Fruit fly (Drosophila melanogaster) whole organism, embryonic: ENCODE measurements around the gene CG4456.

ENCODE experiments used
- ATbp ChIP-seq: fragments of 200-800 bp; sonication (Bioruptor generic); optimal IDR thresholded peaks from 2 replicates; lab custom pipeline; 2017; ENCODE audit warnings: missing biosample characterization, mild to moderate bottlenecking, missing genetic modification characterization, missing genetic modification reagents
- Awh ChIP-seq: fragments of 200-800 bp; sonication (Bioruptor generic); IDR thresholded peaks from 2 replicates; pipeline ENCODE4, ENCODE4 v1.3.6; 2022; ENCODE audit warnings: missing biosample characterization, missing genetic modification characterization
- B-H2 ChIP-seq: fragments of 200-800 bp; sonication (Bioruptor generic); optimal IDR thresholded peaks from 2 replicates; lab custom pipeline; 2018; ENCODE audit warnings: missing biosample characterization, mild to moderate bottlenecking, missing genetic modification characterization
- C15 ChIP-seq: fragments of 200-800 bp; sonication (Bioruptor generic); IDR thresholded peaks from 3 replicates; pipeline ENCODE4 v1.3.6; 2022; ENCODE audit warnings: missing biosample characterization, missing genetic modification characterization
- CG10147 ChIP-seq: fragments of 200-800 bp; sonication (Bioruptor generic); optimal IDR thresholded peaks from 2 replicates; lab custom pipeline; 2019; ENCODE audit warnings: missing biosample characterization, mild to moderate bottlenecking, missing genetic modification characterization, moderate library complexity
- CG10543 ChIP-seq: fragments of 200-800 bp; sonication (Bioruptor generic); optimal IDR thresholded peaks from 3 replicates; lab custom pipeline; 2017; ENCODE audit warnings: missing biosample characterization, mild to moderate bottlenecking, missing genetic modification characterization, moderate library complexity
- CG12299 ChIP-seq: fragments of 200-800 bp; sonication (Bioruptor generic); optimal IDR thresholded peaks from 2 replicates; lab custom pipeline; 2018; ENCODE audit warnings: missing biosample characterization, mild to moderate bottlenecking, missing genetic modification characterization
- CG1233 ChIP-seq: fragments of 200-800 bp; sonication (Bioruptor generic); optimal IDR thresholded peaks from 4 replicates; lab custom pipeline; 2018; ENCODE audit warnings: missing biosample characterization, mild to moderate bottlenecking, missing genetic modification characterization
- CG13296 ChIP-seq: fragments of 200-800 bp; sonication (Bioruptor generic); optimal IDR thresholded peaks from 3 replicates; lab custom pipeline; 2018; ENCODE audit warnings: missing biosample characterization, mild to moderate bottlenecking, missing genetic modification characterization
- CG15514 ChIP-seq: fragments of 200-800 bp; sonication (Bioruptor generic); optimal IDR thresholded peaks from 3 replicates; lab custom pipeline; 2017; ENCODE audit warnings: missing biosample characterization, missing genetic modification characterization, mild to moderate bottlenecking, moderate library complexity, missing genetic modification reagents
- CG15696 ChIP-seq: fragments of 200-800 bp; sonication (Bioruptor generic); optimal IDR thresholded peaks from 2 replicates; lab custom pipeline; 2019; ENCODE audit warnings: missing biosample characterization, mild to moderate bottlenecking, missing genetic modification characterization, moderate library complexity
- CG17186 ChIP-seq: fragments of 200-800 bp; sonication (Bioruptor generic); optimal IDR thresholded peaks from 3 replicates; lab custom pipeline; 2017; ENCODE audit warnings: missing biosample characterization, missing genetic modification reagents, missing genetic modification characterization
- CG18476 ChIP-seq: fragments of 200-800 bp; sonication (Bioruptor generic); optimal IDR thresholded peaks from 2 replicates; lab custom pipeline; 2016; ENCODE audit warnings: missing biosample characterization, mild to moderate bottlenecking, missing genetic modification characterization
- CG2202 ChIP-seq: fragments of 200-800 bp; sonication (Bioruptor generic); optimal IDR thresholded peaks from 2 replicates; lab custom pipeline; 2018; ENCODE audit warnings: missing biosample characterization, mild to moderate bottlenecking, missing genetic modification characterization
- CG30403 ChIP-seq: fragments of 200-800 bp; sonication (Bioruptor generic); optimal IDR thresholded peaks from 3 replicates; lab custom pipeline; 2016; ENCODE audit warnings: missing biosample characterization, missing genetic modification characterization
- CG3163 ChIP-seq: fragments of 200-800 bp; sonication (Bioruptor generic); optimal IDR thresholded peaks from 3 replicates; lab custom pipeline; 2016; ENCODE audit warnings: missing biosample characterization, missing genetic modification characterization
- CG6272 ChIP-seq: fragments of 200-800 bp; sonication (Bioruptor generic); IDR thresholded peaks from 2 replicates; pipeline ENCODE4 v1.3.6; 2022; ENCODE audit warnings: missing biosample characterization, missing genetic modification characterization
- CG6683 ChIP-seq: fragments of 200-800 bp; sonication (Bioruptor generic); optimal IDR thresholded peaks from 2 replicates; lab custom pipeline; 2017; ENCODE audit warnings: missing biosample characterization, mild to moderate bottlenecking, missing genetic modification characterization, missing genetic modification reagents
- CG7963 ChIP-seq: fragments of 200-800 bp; sonication (Bioruptor generic); IDR thresholded peaks from 3 replicates; pipeline ENCODE4 v1.3.6; 2022; ENCODE audit warnings: missing biosample characterization, missing genetic modification characterization; ENCODE audit not compliant: partially characterized antibody
- CG8290 ChIP-seq, 3 experiments: fragments of 200-800 bp; sonication (Bioruptor generic); optimal IDR thresholded peaks; 2 replicates each; lab custom pipeline; 2016 to 2019; ENCODE audit warnings: missing biosample characterization in 3 of 3, missing genetic modification characterization in 3 of 3, mild to moderate bottlenecking in 2 of 3, moderate library complexity in 1 of 3
- CG9437 ChIP-seq: fragments of 200-800 bp; sonication (Bioruptor generic); optimal IDR thresholded peaks from 2 replicates; lab custom pipeline; 2018; ENCODE audit warnings: missing biosample characterization, mild to moderate bottlenecking, missing genetic modification characterization
- Dek ChIP-seq: fragments of 200-800 bp; sonication (Bioruptor generic); optimal IDR thresholded peaks from 3 replicates; lab custom pipeline; 2019; ENCODE audit warnings: missing biosample characterization, mild to moderate bottlenecking, missing genetic modification characterization, moderate library complexity
- HmgD ChIP-seq: fragments of 200-800 bp; sonication (Bioruptor generic); optimal IDR thresholded peaks from 3 replicates; lab custom pipeline; 2016; ENCODE audit warnings: missing biosample characterization, missing genetic modification characterization
- Hmx ChIP-seq: fragments of 200-800 bp; sonication (Bioruptor generic); optimal IDR thresholded peaks from 2 replicates; lab custom pipeline; 2016; ENCODE audit warnings: missing biosample characterization, missing genetic modification characterization
- Hr51 ChIP-seq, 2 experiments: fragments of 200-800 bp; sonication (Bioruptor generic); optimal IDR thresholded peaks; 2 replicates in 1 of 2; 3 replicates in 1 of 2; lab custom pipeline; 2016 to 2018; ENCODE audit warnings: missing biosample characterization in 2 of 2, missing genetic modification characterization in 2 of 2, mild to moderate bottlenecking in 1 of 2, moderate library complexity in 1 of 2
- Nf-YC ChIP-seq: fragments of 200-800 bp; optimal IDR thresholded peaks from 3 replicates; lab custom pipeline; 2019; ENCODE audit warnings: missing biosample characterization, mild to moderate bottlenecking, missing genetic modification characterization, moderate library complexity
- NfI ChIP-seq: fragments of 200-800 bp; sonication (Bioruptor generic); optimal IDR thresholded peaks from 3 replicates; lab custom pipeline; 2018; ENCODE audit warnings: missing biosample characterization, mild to moderate bottlenecking, missing genetic modification characterization, moderate library complexity
- Oli ChIP-seq: fragments of 200-800 bp; sonication (Bioruptor generic); optimal IDR thresholded peaks from 2 replicates; lab custom pipeline; 2018; ENCODE audit warnings: missing biosample characterization, mild to moderate bottlenecking, missing genetic modification characterization, moderate library complexity
- Side ChIP-seq: fragments of 200-800 bp; sonication (Bioruptor generic); optimal IDR thresholded peaks from 2 replicates; lab custom pipeline; 2016; ENCODE audit warnings: missing biosample characterization, missing genetic modification characterization
- al ChIP-seq: fragments of 200-800 bp; sonication (Bioruptor generic); IDR thresholded peaks from 2 replicates; pipeline ENCODE4 v1.3.6; 2022; ENCODE audit warnings: missing biosample characterization, missing genetic modification characterization
- az2 ChIP-seq: fragments of 200-800 bp; sonication (Bioruptor generic); optimal IDR thresholded peaks from 3 replicates; lab custom pipeline; 2016; ENCODE audit warnings: missing biosample characterization, missing genetic modification characterization
- bbx ChIP-seq: fragments of 200-800 bp; sonication (Bioruptor generic); IDR thresholded peaks from 2 replicates; pipeline ENCODE4 v1.3.6; 2022; ENCODE audit warnings: missing biosample characterization, missing genetic modification characterization; ENCODE audit not compliant: partially characterized antibody
- caup ChIP-seq: fragments of 200-800 bp; sonication (Bioruptor generic); optimal IDR thresholded peaks from 3 replicates; lab custom pipeline; 2017; ENCODE audit warnings: missing biosample characterization, mild to moderate bottlenecking, missing genetic modification characterization, moderate library complexity; ENCODE audit not compliant: severe bottlenecking
- cg ChIP-seq: fragments of 200-800 bp; sonication (Bioruptor generic); optimal IDR thresholded peaks from 3 replicates; lab custom pipeline; 2019; ENCODE audit warnings: missing biosample characterization, mild to moderate bottlenecking, missing genetic modification characterization, moderate library complexity
- chinmo ChIP-seq: fragments of 200-800 bp; sonication (Bioruptor generic); IDR thresholded peaks from 4 replicates; pipeline ENCODE4 v1.3.6; 2022; ENCODE audit warnings: missing biosample characterization, missing genetic modification characterization; ENCODE audit not compliant: partially characterized antibody
- ems ChIP-seq: fragments of 200-800 bp; sonication (Bioruptor generic); optimal IDR thresholded peaks from 3 replicates; lab custom pipeline; 2016; ENCODE audit warnings: missing biosample characterization, missing genetic modification characterization
- gcm2 ChIP-seq: fragments of 200-800 bp; sonication (Bioruptor generic); optimal IDR thresholded peaks from 2 replicates; lab custom pipeline; 2016; ENCODE audit warnings: missing biosample characterization, missing genetic modification characterization
- gfzf ChIP-seq: fragments of 200-800 bp; sonication (Bioruptor generic); optimal IDR thresholded peaks from 2 replicates; lab custom pipeline; 2016; ENCODE audit warnings: missing biosample characterization, mild to moderate bottlenecking, missing genetic modification characterization, moderate library complexity
- grn ChIP-seq: fragments of 200-800 bp; sonication (Bioruptor generic); optimal IDR thresholded peaks from 3 replicates; lab custom pipeline; 2017; ENCODE audit warnings: missing biosample characterization, missing genetic modification characterization
- gro ChIP-seq: fragments of 200-800 bp; sonication (Bioruptor generic); optimal IDR thresholded peaks from 2 replicates; lab custom pipeline; 2016; ENCODE audit warnings: missing biosample characterization, missing genetic modification characterization
- nau ChIP-seq: fragments of 200-800 bp; sonication (Bioruptor generic); optimal IDR thresholded peaks from 3 replicates; lab custom pipeline; 2017; ENCODE audit warnings: missing biosample characterization, mild to moderate bottlenecking, missing genetic modification characterization, missing genetic modification reagents
- pros ChIP-seq: fragments of 200-800 bp; sonication (Bioruptor generic); optimal IDR thresholded peaks from 3 replicates; lab custom pipeline; 2019; ENCODE audit warnings: missing biosample characterization, mild to moderate bottlenecking, missing genetic modification characterization, moderate library complexity
- seq ChIP-seq: fragments of 200-800 bp; sonication (Bioruptor generic); IDR thresholded peaks from 2 replicates; pipeline ENCODE4 v1.3.6; 2022; ENCODE audit warnings: missing biosample characterization, missing genetic modification characterization
- tgo ChIP-seq: fragments of 200-800 bp; sonication (Bioruptor generic); IDR thresholded peaks from 3 replicates; pipeline ENCODE4 v1.3.6; 2022; ENCODE audit warnings: missing biosample characterization, missing genetic modification characterization
- trem ChIP-seq: fragments of 200-800 bp; optimal IDR thresholded peaks from 3 replicates; lab custom pipeline; 2019; ENCODE audit warnings: missing biosample characterization, mild to moderate bottlenecking, missing genetic modification characterization, moderate library complexity
- twi ChIP-seq: fragments of 200-800 bp; optimal IDR thresholded peaks from 2 replicates; lab custom pipeline; 2019; ENCODE audit warnings: missing biosample characterization, mild to moderate bottlenecking, missing genetic modification characterization, moderate library complexity
- vfl ChIP-seq: fragments of 200-800 bp; sonication (Bioruptor generic); optimal IDR thresholded peaks from 2 replicates; lab custom pipeline; 2016; ENCODE audit warnings: missing biosample characterization, missing genetic modification characterization
- wek ChIP-seq: fragments of 200-800 bp; sonication (Bioruptor generic); optimal IDR thresholded peaks from 3 replicates; lab custom pipeline; 2018; ENCODE audit warnings: missing biosample characterization, mild to moderate bottlenecking, missing genetic modification characterization, moderate library complexity
- zfh1 ChIP-seq: fragments of 200-800 bp; sonication (Bioruptor generic); IDR thresholded peaks from 3 replicates; pipeline ENCODE4 v1.3.6; 2022; ENCODE audit warnings: missing biosample characterization, missing genetic modification characterization

The CG4456 gene

DNA sequence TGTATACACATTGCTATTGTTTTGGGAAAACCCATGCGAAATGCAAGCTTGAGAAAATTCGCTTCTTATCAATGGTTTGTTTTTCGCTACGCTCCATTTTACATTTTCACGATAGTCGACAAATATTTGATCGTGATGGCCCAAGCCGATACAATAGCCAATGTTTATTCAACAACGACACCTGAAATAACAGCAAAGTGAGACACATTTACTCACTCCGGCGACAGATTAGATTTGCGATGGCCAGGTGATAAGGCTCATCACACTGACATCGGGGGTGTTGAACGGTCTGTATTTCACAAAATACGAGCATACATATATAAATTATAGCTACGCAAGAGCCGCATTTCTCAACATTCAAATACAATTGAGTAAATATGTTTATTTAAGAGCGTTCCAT is 24.6 kb downstream of the CG4456 start (continued):
- TF ChIP-seq CG15696 (tag; lab: Kevin White, UChicago) = peak; percentile 66
- TF ChIP-seq CG15514 (GFP tag; lab: Kevin White, UChicago) = peak; percentile 89
- peak; percentile 53 for TF ChIP-seq CG8290 (GFP tag; optimal IDR thresholded peaks at IDR 0.05; lab: Kevin White, UChicago)
- TF ChIP-seq CG8290 (tag; optimal IDR thresholded peaks at IDR 0.05; lab: Kevin White, UChicago) = peak in 1 of 2 experiments; percentile 91
- TF ChIP-seq caup = peak; percentile 82
- peak; percentile 22 for TF ChIP-seq Nf-YC (tag; lab: Kevin White, UChicago)
- peak; percentile 19 for TF ChIP-seq vfl (GFP tag; lab: Kevin White, UChicago)
- TF ChIP-seq nau (GFP tag; lab: Kevin White, UChicago) = peak; percentile 82
- peak; percentile 13 for TF ChIP-seq trem (tag; lab: Kevin White, UChicago)
- no peak for TF ChIP-seq cg
- TF ChIP-seq CG18476 (GFP tag; lab: Kevin White, UChicago) = peak; percentile 35
- TF ChIP-seq tgo (GFP tag; lab: Robert Waterston, UW) = no peak; the same call in 2 of the 3 replicates
- TF ChIP-seq C15 (GFP tag; lab: Robert Waterston, UW) = no peak; the same call in 2 of the 3 replicates
- peak; percentile 59; the same call in 2 of the 3 replicates for TF ChIP-seq zfh1 (GFP tag; lab: Robert Waterston, UW)
- no peak for TF ChIP-seq CG3163 (GFP tag; lab: Kevin White, UChicago)
- no peak for TF ChIP-seq CG7963 (GFP tag; lab: Robert Waterston, UW)
- TF ChIP-seq bbx (GFP tag; lab: Robert Waterston, UW) = no peak
- peak; percentile 48 for TF ChIP-seq CG2202 (tag; lab: Kevin White, UChicago)
- TF ChIP-seq HmgD (GFP tag; lab: Kevin White, UChicago) = no peak
- TF ChIP-seq ems (GFP tag; lab: Kevin White, UChicago) = peak; percentile 38
- peak; percentile 35; the same call in 1 of the 2 replicates for TF ChIP-seq seq (GFP tag; lab: Robert Waterston, UW)
- peak; percentile 75 for TF ChIP-seq CG1233 (GFP tag; lab: Kevin White, UChicago)
- TF ChIP-seq gfzf = no peak
- peak; percentile 81 for TF ChIP-seq CG6683 (GFP tag; lab: Kevin White, UChicago)
- no peak for TF ChIP-seq Hmx
- no peak for TF ChIP-seq Oli (tag; lab: Kevin White, UChicago)
- no peak for TF ChIP-seq chinmo (GFP tag; lab: Robert Waterston, UW)
- TF ChIP-seq CG6272 (GFP tag; lab: Robert Waterston, UW) = no peak
- no peak for TF ChIP-seq pros (GFP tag; lab: Kevin White, UChicago)
- TF ChIP-seq grn (GFP tag; lab: Kevin White, UChicago) = peak; percentile 94
- peak; percentile 42 for TF ChIP-seq twi (tag; lab: Kevin White, UChicago)
- TF ChIP-seq CG10147 (GFP tag; lab: Kevin White, UChicago) = peak; percentile 63
- TF ChIP-seq al (GFP tag; lab: Robert Waterston, UW) = 0 out of 2 replicates have a peak, but pooled peaks have one; percentile 18
- TF ChIP-seq gro (GFP tag; lab: Kevin White, UChicago) = peak; percentile 94
- peak; percentile 80 for TF ChIP-seq CG12299
- TF ChIP-seq Awh (GFP tag; lab: Robert Waterston, UW) = peak; percentile 81
- TF ChIP-seq Dek = peak; percentile 40
- TF ChIP-seq CG9437 (GFP tag; lab: Kevin White, UChicago) = no peak
- TF ChIP-seq CG30403 (GFP tag; lab: Kevin White, UChicago) = no peak
- peak; percentile 84 for TF ChIP-seq CG13296 (GFP tag; lab: Kevin White, UChicago)
- peak; percentile 38 for TF ChIP-seq CG17186
- TF ChIP-seq az2 = no peak
- peak; percentile 79 for TF ChIP-seq wek (GFP tag; lab: Kevin White, UChicago)
- TF ChIP-seq Side = peak; percentile 86
- TF ChIP-seq NfI (GFP tag; lab: Kevin White, UChicago) = peak; percentile 38
- TF ChIP-seq B-H2 (GFP tag; lab: Kevin White, UChicago) = peak; percentile 65
- no peak for TF ChIP-seq gcm2
- peak in 1 of 2 experiments; percentile 30 for TF ChIP-seq Hr51 (GFP tag; optimal IDR thresholded peaks at IDR 0.05; lab: Kevin White, UChicago)
- TF ChIP-seq ATbp (GFP tag; lab: Kevin White, UChicago) = peak; percentile 72
- peak; percentile 25 for TF ChIP-seq CG10543
